Fruit fly (Drosophila melanogaster): ENCODE data around the gene tna.

The tna gene

DNA sequence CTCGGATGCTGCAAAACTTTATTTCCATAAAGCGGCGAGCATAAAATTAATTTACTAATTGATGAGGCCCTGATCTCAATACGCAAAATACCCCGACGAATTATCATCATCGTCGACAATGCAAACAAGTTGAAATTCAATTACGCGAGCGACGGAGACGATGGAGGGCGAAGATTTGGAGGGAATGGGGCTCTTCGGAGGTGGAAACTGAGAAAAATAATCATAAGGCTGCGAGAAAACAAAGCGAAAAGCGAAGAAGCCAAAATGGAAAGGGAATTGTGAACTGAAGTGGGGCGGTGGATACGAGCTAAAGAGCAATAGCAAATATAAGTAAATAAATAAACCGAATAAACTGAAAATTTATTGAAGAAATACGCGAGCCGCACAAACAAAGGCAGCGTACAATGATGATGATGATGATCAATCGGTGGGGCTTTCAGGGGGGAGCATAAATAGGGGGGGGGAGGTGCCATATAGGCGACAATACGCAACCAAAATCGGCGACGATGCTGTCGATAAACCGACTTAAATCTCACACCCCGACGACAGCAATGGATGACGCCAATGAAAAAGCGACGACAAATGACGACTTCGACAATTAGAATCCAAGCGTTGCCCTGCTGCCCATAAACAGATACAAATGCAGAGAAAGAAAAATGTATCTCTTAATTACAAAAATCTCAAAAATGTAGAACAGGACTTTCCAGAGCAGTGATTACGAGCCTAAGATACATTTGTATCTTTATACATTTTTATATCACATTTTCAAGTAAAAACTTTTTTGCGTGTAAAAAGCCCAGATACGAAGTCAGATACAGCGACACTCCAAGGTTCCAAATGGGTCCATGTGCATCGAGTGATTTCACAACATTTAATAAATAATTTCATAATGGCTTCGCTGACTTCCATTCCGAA is 2.8 kb downstream of the tna start (continued):
- peak; percentile 19 to 79 for TF ChIP-seq Hr51 (GFP tag; optimal IDR thresholded peaks at IDR 0.05)
- TF ChIP-seq CG3847 (GFP tag; IDR thresholded peaks at IDR 0.05): peak; percentile 44
- no peak for TF ChIP-seq YL-1 (GFP tag; optimal IDR thresholded peaks at IDR 0.05)
- no peak for TF ChIP-seq Bdp1 (GFP tag; optimal IDR thresholded peaks at IDR 0.05)
- TF ChIP-seq Sry-β (GFP tag; optimal IDR thresholded peaks at IDR 0.05): no peak
- no peak for TF ChIP-seq z (GFP tag; IDR thresholded peaks at IDR 0.05)
- TF ChIP-seq kni (GFP tag; optimal IDR thresholded peaks at IDR 0.05): no peak
- peak; percentile 61 for TF ChIP-seq pum (GFP tag; optimal IDR thresholded peaks at IDR 0.05)
- no peak for TF ChIP-seq hkb (optimal IDR thresholded peaks at IDR 0.05)
- TF ChIP-seq hkb (GFP tag; IDR thresholded peaks at IDR 0.05): peak; percentile 72
- peak; percentile 82 for TF ChIP-seq dysf (GFP tag; IDR thresholded peaks at IDR 0.05)
- peak; percentile 22 for TF ChIP-seq CG2116 (GFP tag; optimal IDR thresholded peaks at IDR 0.05)
- TF ChIP-seq Sin3A (optimal IDR thresholded peaks at IDR 0.05): no peak
- no peak for TF ChIP-seq gfzf (GFP tag; optimal IDR thresholded peaks at IDR 0.05)
- TF ChIP-seq gsb-n (tag; optimal IDR thresholded peaks at IDR 0.05): peak; percentile 10
- peak; percentile 21 for TF ChIP-seq Jarid2 (GFP tag; optimal IDR thresholded peaks at IDR 0.05)
- TF ChIP-seq bab2 (GFP tag; optimal IDR thresholded peaks at IDR 0.05): peak; percentile 69
- no peak for TF ChIP-seq Fer2 (tag; optimal IDR thresholded peaks at IDR 0.05)
- TF ChIP-seq pan (optimal IDR thresholded peaks at IDR 0.05): no peak
- peak in 1 of 2 experiments; percentile 88 for TF ChIP-seq pan (GFP tag; optimal IDR thresholded peaks at IDR 0.05 in 1 of 2, IDR thresholded peaks at IDR 0.05 in 1 of 2)
- peak; percentile 79 for TF ChIP-seq Ptx1 (GFP tag; IDR thresholded peaks at IDR 0.05)
- TF ChIP-seq CG3838 (GFP tag; optimal IDR thresholded peaks at IDR 0.05): peak; percentile 10
- TF ChIP-seq Bgb (GFP tag; IDR thresholded peaks at IDR 0.05; ENCODE audit: partially characterized antibody): no peak
- peak; percentile 49 for TF ChIP-seq Asciz (GFP tag; optimal IDR thresholded peaks at IDR 0.05)
- TF ChIP-seq Poxn (GFP tag; IDR thresholded peaks at IDR 0.05): no peak
- TF ChIP-seq CG4424 (GFP tag; optimal IDR thresholded peaks at IDR 0.05): peak; percentile 67
- TF ChIP-seq bsh (GFP tag; optimal IDR thresholded peaks at IDR 0.05): peak; percentile 4 to 77
- no peak for TF ChIP-seq CG3163 (GFP tag; optimal IDR thresholded peaks at IDR 0.05)
- TF ChIP-seq ftz-f1 (GFP tag; optimal IDR thresholded peaks at IDR 0.05): no peak
- peak; percentile 40; the same call in 1 of the 2 replicates for TF ChIP-seq ap (GFP tag; IDR thresholded peaks at IDR 0.05)
- TF ChIP-seq gcm (GFP tag; optimal IDR thresholded peaks at IDR 0.05): peak; percentile 34
- no peak for TF ChIP-seq prd (optimal IDR thresholded peaks at IDR 0.05)
- TF ChIP-seq prd (GFP tag; IDR thresholded peaks at IDR 0.05): peak; percentile 77
- no peak for TF ChIP-seq exex (tag; optimal IDR thresholded peaks at IDR 0.05)
- TF ChIP-seq vnd (GFP tag; IDR thresholded peaks at IDR 0.05; ENCODE audit: partially characterized antibody): no peak
- peak; percentile 78 for TF ChIP-seq CG15269 (tag; optimal IDR thresholded peaks at IDR 0.05)
- no peak for TF ChIP-seq br (optimal IDR thresholded peaks at IDR 0.05)
- TF ChIP-seq CG1024 (GFP tag; IDR thresholded peaks at IDR 0.05): 0 out of 2 replicates have a peak, but pooled peaks have one; percentile 57
- TF ChIP-seq CG12769 (tag; optimal IDR thresholded peaks at IDR 0.05): peak; percentile 10
- TF ChIP-seq dm (GFP tag; optimal IDR thresholded peaks at IDR 0.05): no peak
- TF ChIP-seq Abd-B (GFP tag; optimal IDR thresholded peaks at IDR 0.05): peak; percentile 61
- peak; percentile 19 for TF ChIP-seq emc (GFP tag; optimal IDR thresholded peaks at IDR 0.05)
- TF ChIP-seq pnt (GFP tag; optimal IDR thresholded peaks at IDR 0.05): peak; percentile 37
- TF ChIP-seq pb (GFP tag; optimal IDR thresholded peaks at IDR 0.05): peak; percentile 34
- TF ChIP-seq esg (GFP tag; conservative IDR thresholded peaks at IDR 0.05): peak; percentile 79
- TF ChIP-seq CG30431 (GFP tag; optimal IDR thresholded peaks at IDR 0.05): no peak
- no peak for TF ChIP-seq CG8765 (GFP tag; IDR thresholded peaks at IDR 0.05)
- no peak for TF ChIP-seq ro (GFP tag; IDR thresholded peaks at IDR 0.05)
- TF ChIP-seq CG4282 (GFP tag; optimal IDR thresholded peaks at IDR 0.05): no peak
- no peak for TF ChIP-seq CG4404 (GFP tag; IDR thresholded peaks at IDR 0.05)

All from whole organism, embryonic.